Worm (Caenorhabditis elegans) whole organism, L1 larva: ENCODE results near the gene rpl-21.

Experiments used
- C16A3.4 ChIP-seq: fragments of 150-350 bp; optimal IDR thresholded peaks from 2 replicates; lab custom pipeline; 2014; ENCODE audit warnings: missing biosample characterization, missing genetic modification characterization
- aly-2 ChIP-seq: fragments of 150-350 bp; optimal IDR thresholded peaks from 2 replicates; lab custom pipeline; 2014; ENCODE audit warnings: missing biosample characterization, missing genetic modification characterization
- ceh-90 ChIP-seq: sonication (generic microtip); optimal IDR thresholded peaks from 2 replicates; lab custom pipeline; 2016; ENCODE audit warnings: missing genetic modification characterization, missing compliant biosample characterization
- dpl-1 ChIP-seq, 3 experiments: fragments of 150-350 bp in 2 of 3; sonication (generic microtip) in 1 of 3; optimal IDR thresholded peaks; 2 replicates each; lab custom pipeline; 2014 to 2017; ENCODE audit warnings: missing biosample characterization in 3 of 3, missing genetic modification characterization in 3 of 3, missing genetic modification reagents in 3 of 3
- dsc-1 ChIP-seq: sonication (generic microtip); optimal IDR thresholded peaks from 2 replicates; lab custom pipeline; 2016; ENCODE audit warnings: mild to moderate bottlenecking, missing genetic modification characterization, missing compliant biosample characterization
- efl-1 ChIP-seq, 4 experiments: fragments of 150-350 bp; optimal IDR thresholded peaks in 3 of 4; peaks in 1 of 4; 1 replicate in 1 of 4; 2 replicates in 3 of 4; lab custom pipeline; 2014; ENCODE audit warnings: missing biosample characterization in 2 of 4, missing genetic modification characterization in 2 of 4, missing genetic modification reagents in 2 of 4
- fkh-10 ChIP-seq: sonication (generic microtip); optimal IDR thresholded peaks from 2 replicates; lab custom pipeline; 2017; ENCODE audit warnings: missing biosample characterization, missing genetic modification reagents, missing genetic modification characterization
- fkh-8 ChIP-seq: sonication (generic microtip); optimal IDR thresholded peaks from 2 replicates; lab custom pipeline; 2016; ENCODE audit warnings: mild to moderate bottlenecking, missing genetic modification characterization, missing compliant biosample characterization
- fos-1 ChIP-seq: fragments of 150-350 bp; optimal IDR thresholded peaks from 2 replicates; lab custom pipeline; 2014; ENCODE audit warnings: missing biosample characterization, missing genetic modification characterization
- hlh-4 ChIP-seq: sonication (generic microtip); optimal IDR thresholded peaks from 2 replicates; lab custom pipeline; 2016; ENCODE audit warnings: mild to moderate bottlenecking, missing genetic modification characterization, missing compliant biosample characterization
- lin-13 ChIP-seq: fragments of 150-350 bp; optimal IDR thresholded peaks from 2 replicates; lab custom pipeline; 2014; ENCODE audit warnings: missing biosample characterization, missing genetic modification reagents, missing genetic modification characterization
- lin-14 ChIP-seq: fragments of 200-800 bp; sonication (Bioruptor generic); optimal IDR thresholded peaks from 2 replicates; lab custom pipeline; 2018; ENCODE audit warnings: mild to moderate bottlenecking, missing genetic modification characterization, moderate library complexity, missing compliant biosample characterization
- lin-39 ChIP-seq: fragments of 150-350 bp; optimal IDR thresholded peaks from 2 replicates; lab custom pipeline; 2014; ENCODE audit warnings: missing biosample characterization, missing genetic modification reagents, missing genetic modification characterization
- lsy-2 ChIP-seq, 2 experiments: fragments of 150-350 bp; optimal IDR thresholded peaks; 2 replicates each; lab custom pipeline; 2014; ENCODE audit warnings: missing biosample characterization in 2 of 2, missing genetic modification characterization in 2 of 2
- mab-9 ChIP-seq: fragments of 200-800 bp; sonication (Bioruptor generic); IDR thresholded peaks from 2 replicates; pipeline ENCODE4 v1.3.6; 2022; ENCODE audit warnings: missing genetic modification reagents, missing genetic modification characterization, missing compliant biosample characterization
- nhr-11 ChIP-seq: fragments of 150-350 bp; optimal IDR thresholded peaks from 2 replicates; lab custom pipeline; 2014; ENCODE audit warnings: missing biosample characterization, missing genetic modification characterization
- nhr-20 ChIP-seq: sonication (generic microtip); optimal IDR thresholded peaks from 2 replicates; lab custom pipeline; 2016; ENCODE audit warnings: mild to moderate bottlenecking, missing genetic modification characterization, missing compliant biosample characterization
- nhr-47 ChIP-seq: sonication (generic microtip); optimal IDR thresholded peaks from 2 replicates; lab custom pipeline; 2016; ENCODE audit warnings: mild to moderate bottlenecking, missing genetic modification characterization, moderate library complexity, missing compliant biosample characterization
- nhr-71 ChIP-seq: sonication (generic microtip); optimal IDR thresholded peaks from 2 replicates; lab custom pipeline; 2016; ENCODE audit warnings: mild to moderate bottlenecking, missing genetic modification characterization, moderate library complexity, missing compliant biosample characterization
- nhr-85 ChIP-seq: sonication (generic microtip); peaks from one replicate; lab custom pipeline; 2016; ENCODE audit warnings: missing genetic modification characterization, inconsistent platforms, missing compliant biosample characterization
- pax-3 ChIP-seq: fragments of 200-800 bp; sonication (Bioruptor generic); optimal IDR thresholded peaks from 2 replicates; lab custom pipeline; 2018; ENCODE audit warnings: mild to moderate bottlenecking, missing genetic modification characterization, moderate library complexity, missing compliant biosample characterization
- rnt-1 ChIP-seq: sonication (generic microtip); optimal IDR thresholded peaks from 2 replicates; lab custom pipeline; 2016; ENCODE audit warnings: mild to moderate bottlenecking, missing genetic modification characterization, moderate library complexity, missing compliant biosample characterization
- skn-1 ChIP-seq: fragments of 150-350 bp; optimal IDR thresholded peaks from 2 replicates; lab custom pipeline; 2014; ENCODE audit warnings: missing biosample characterization, missing genetic modification characterization
- snu-23 ChIP-seq: sonication (generic microtip); optimal IDR thresholded peaks from 2 replicates; lab custom pipeline; 2016; ENCODE audit warnings: missing genetic modification characterization, missing compliant biosample characterization
- sox-4 ChIP-seq: sonication (generic microtip); optimal IDR thresholded peaks from 2 replicates; lab custom pipeline; 2016; ENCODE audit warnings: missing genetic modification characterization, missing compliant biosample characterization
- sup-37 ChIP-seq: fragments of 200-800 bp; sonication (Bioruptor generic); optimal IDR thresholded peaks from 2 replicates; lab custom pipeline; 2018; ENCODE audit warnings: mild to moderate bottlenecking, missing genetic modification characterization, missing compliant biosample characterization
- swsn-7 ChIP-seq: sonication (generic microtip); optimal IDR thresholded peaks from 2 replicates; lab custom pipeline; 2016; ENCODE audit warnings: missing genetic modification characterization, missing compliant biosample characterization
- tbx-2 ChIP-seq: sonication (generic microtip); optimal IDR thresholded peaks from 2 replicates; lab custom pipeline; 2016; ENCODE audit warnings: missing genetic modification characterization, missing compliant biosample characterization
- xbp-1 ChIP-seq: sonication (generic microtip); optimal IDR thresholded peaks from 2 replicates; lab custom pipeline; 2016; ENCODE audit warnings: missing genetic modification characterization, missing compliant biosample characterization
- ztf-4 ChIP-seq: fragments of 150-350 bp; optimal IDR thresholded peaks from 2 replicates; lab custom pipeline; 2014; ENCODE audit warnings: missing biosample characterization, missing genetic modification characterization

Gene rpl-21

DNA sequence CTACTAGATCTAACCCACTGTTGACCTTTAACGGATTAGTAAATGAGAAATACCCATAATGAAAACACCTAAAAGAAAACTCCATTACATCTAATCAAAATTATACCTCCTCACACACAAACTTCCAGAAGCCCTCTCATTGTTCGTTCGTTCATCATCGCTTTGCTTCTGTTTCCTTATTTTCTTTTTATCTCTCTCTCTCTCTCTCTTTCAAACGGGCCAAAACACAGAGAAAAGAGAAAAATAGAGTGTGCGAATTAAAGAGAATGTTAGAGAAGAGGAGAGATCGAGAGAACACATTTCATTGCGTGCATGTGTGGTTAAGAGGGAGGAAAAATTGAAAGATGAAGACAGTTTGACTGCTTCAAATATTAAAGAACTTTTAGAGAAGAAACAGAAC is 5.7 kb downstream of the rpl-21 start (continued):
- TF ChIP-seq C16A3.4 (tag; lab: Kevin White, UChicago) (no peak), nhr-20 (tag; lab: Kevin White, UChicago) (peak; percentile 40), snu-23 (peak; percentile 70), xbp-1 (peak; percentile 37), fos-1 (tag; lab: Kevin White, UChicago) (peak; percentile 76), nhr-47 (tag; lab: Kevin White, UChicago) (peak; percentile 50), nhr-71 (tag; lab: Kevin White, UChicago) (peak; percentile 82), lin-39 (no peak), efl-1 (optimal IDR thresholded peaks at IDR 0.05; lab: Kevin White, UChicago) (peak; percentile 72 to 84), efl-1 (GFP tag; optimal IDR thresholded peaks at IDR 0.05 in 1 of 2; lab: Kevin White, UChicago) (peak; percentile 36 to 94), lin-13 (GFP tag; lab: Kevin White, UChicago) (peak; percentile 20), rnt-1 (peak; percentile 67), tbx-2 (peak; percentile 54), dpl-1 (GFP tag; optimal IDR thresholded peaks at IDR 0.05; lab: Kevin White, UChicago) (peak; percentile 13 to 27 (median 27)), skn-1 (peak; percentile 27)

DNA sequence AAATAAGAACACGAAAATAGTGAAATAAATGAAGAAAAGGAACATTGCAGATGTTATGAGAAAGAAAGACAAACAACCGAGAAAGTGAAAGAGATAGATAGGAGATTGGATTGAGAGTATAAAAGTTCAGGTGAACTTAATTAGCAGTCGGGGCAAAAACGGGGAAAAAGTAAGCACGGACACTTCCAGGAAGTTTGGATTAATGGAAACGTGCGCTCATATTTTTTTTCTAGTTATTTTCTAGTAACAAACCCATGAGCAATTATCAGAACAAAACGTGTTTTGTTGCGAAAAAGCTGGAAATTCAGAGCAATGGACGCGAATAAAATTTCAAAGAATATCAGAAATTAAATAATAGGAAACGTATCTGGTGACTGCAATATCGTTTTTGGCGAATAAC is 8.1 kb downstream of the rpl-21 start:
- TF ChIP-seq fkh-10 (GFP tag; lab: Kevin White, UChicago): no peak
- peak; percentile 21 for TF ChIP-seq hlh-4 (tag; lab: Kevin White, UChicago)
- TF ChIP-seq fkh-8 (tag; lab: Kevin White, UChicago): peak; percentile 89
- TF ChIP-seq nhr-20 (tag; lab: Kevin White, UChicago): peak; percentile 19
- TF ChIP-seq lsy-2 (tag; optimal IDR thresholded peaks at IDR 0.05; lab: Kevin White, UChicago): no peak
- TF ChIP-seq skn-1: no peak
- TF ChIP-seq rnt-1: no peak
- no peak for TF ChIP-seq xbp-1
- TF ChIP-seq lin-14 (GFP tag; lab: Kevin White, UChicago): peak; percentile 13
- no peak for TF ChIP-seq efl-1 (optimal IDR thresholded peaks at IDR 0.05; lab: Kevin White, UChicago)
- peak in 1 of 2 experiments; percentile 51 for TF ChIP-seq efl-1 (GFP tag; optimal IDR thresholded peaks at IDR 0.05 in 1 of 2; lab: Kevin White, UChicago)
- TF ChIP-seq ztf-4 (tag; lab: Kevin White, UChicago): peak; percentile 23
- TF ChIP-seq dsc-1 (tag; lab: Kevin White, UChicago): peak; percentile 75
- peak; percentile 26 for TF ChIP-seq pax-3 (tag; lab: Kevin White, UChicago)
- peak; percentile 81 for TF ChIP-seq nhr-71 (tag; lab: Kevin White, UChicago)
- TF ChIP-seq swsn-7: peak; percentile 2
- peak; percentile 66 for TF ChIP-seq nhr-47 (tag; lab: Kevin White, UChicago)

DNA sequence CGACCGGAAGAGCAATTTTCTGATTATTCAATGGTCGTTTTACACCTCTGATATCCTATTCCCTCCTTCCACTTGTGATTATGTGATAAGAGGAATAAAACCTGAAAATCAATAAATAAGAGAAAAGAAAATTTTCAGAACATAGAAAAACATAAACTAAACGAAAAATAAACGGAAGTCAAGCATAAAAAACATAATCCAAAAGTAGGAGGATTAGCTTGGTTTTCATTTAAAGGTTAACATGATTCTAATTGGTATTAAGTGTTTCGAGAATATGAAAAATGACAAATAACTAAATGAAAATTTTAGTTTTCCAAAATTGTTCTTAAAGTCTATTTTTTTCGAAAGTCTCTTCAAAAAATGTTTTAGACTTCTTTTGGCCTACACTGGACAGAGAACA is 8.9 kb downstream of the rpl-21 start, which contains the start of gene gei-8:
Gene gei-8, minus strand, starts transcription at position 101 of the 400 bp plus-strand sequence.
- no peak for TF ChIP-seq swsn-7
- TF ChIP-seq lin-13 (GFP tag; lab: Kevin White, UChicago): no peak
- TF ChIP-seq dsc-1 (tag; lab: Kevin White, UChicago): peak; percentile 38
- TF ChIP-seq pax-3 (tag; lab: Kevin White, UChicago): no peak

DNA sequence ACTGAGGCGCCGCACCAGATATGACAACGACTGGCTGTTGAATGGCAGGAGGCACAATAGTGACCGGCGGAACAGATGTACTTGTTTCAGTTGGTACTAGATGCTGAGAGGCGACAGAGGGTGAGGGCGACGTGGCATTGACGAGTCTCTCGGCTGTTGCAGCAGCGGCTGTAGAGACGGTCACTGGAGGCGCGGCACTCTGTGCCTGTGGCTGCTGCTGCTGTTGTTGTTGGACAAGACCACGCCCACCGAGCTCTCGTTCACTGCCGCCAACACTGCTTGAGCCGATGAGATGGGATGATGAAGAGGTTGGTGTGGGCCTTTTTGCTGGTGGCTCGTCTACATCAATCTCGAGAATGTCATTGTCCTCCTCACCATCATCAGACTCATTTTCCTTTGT is 12.9 kb downstream of the rpl-21 start:
- no peak for TF ChIP-seq nhr-85
- no peak for TF ChIP-seq nhr-71 (tag; lab: Kevin White, UChicago)
- no peak for TF ChIP-seq lin-39
- TF ChIP-seq tbx-2: no peak
- TF ChIP-seq lsy-2 (tag; optimal IDR thresholded peaks at IDR 0.05; lab: Kevin White, UChicago): no peak
- no peak for TF ChIP-seq nhr-11 (tag; lab: Kevin White, UChicago)

DNA sequence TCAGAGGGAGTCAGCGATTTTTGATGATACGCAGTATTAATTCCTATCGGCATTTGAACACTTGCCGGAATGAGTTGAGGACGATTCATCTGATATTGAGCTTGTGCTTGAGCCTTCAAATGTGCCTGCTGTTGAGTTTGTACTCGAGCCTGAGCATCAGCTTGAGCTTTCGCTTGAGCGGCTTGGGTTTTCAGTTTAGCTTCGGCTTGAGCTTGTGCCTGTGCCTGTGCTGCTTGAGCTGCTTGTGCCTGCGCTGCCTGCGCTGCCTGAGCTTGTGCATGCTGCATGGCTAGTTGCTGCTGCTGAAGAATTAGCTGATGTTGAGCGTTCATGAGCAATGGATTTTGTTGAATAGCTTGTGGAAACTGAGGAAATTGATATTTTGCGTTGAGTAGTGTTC is 14.2 kb downstream of the rpl-21 start:
- no peak for TF ChIP-seq fkh-10 (GFP tag; lab: Kevin White, UChicago)
- no peak for TF ChIP-seq ceh-90 (tag; lab: Kevin White, UChicago)
- no peak for TF ChIP-seq nhr-47 (tag; lab: Kevin White, UChicago)
- TF ChIP-seq aly-2 (tag; lab: Kevin White, UChicago): no peak
- no peak for TF ChIP-seq mab-9
- no peak for TF ChIP-seq swsn-7
- TF ChIP-seq sup-37 (GFP tag; lab: Kevin White, UChicago): no peak

DNA sequence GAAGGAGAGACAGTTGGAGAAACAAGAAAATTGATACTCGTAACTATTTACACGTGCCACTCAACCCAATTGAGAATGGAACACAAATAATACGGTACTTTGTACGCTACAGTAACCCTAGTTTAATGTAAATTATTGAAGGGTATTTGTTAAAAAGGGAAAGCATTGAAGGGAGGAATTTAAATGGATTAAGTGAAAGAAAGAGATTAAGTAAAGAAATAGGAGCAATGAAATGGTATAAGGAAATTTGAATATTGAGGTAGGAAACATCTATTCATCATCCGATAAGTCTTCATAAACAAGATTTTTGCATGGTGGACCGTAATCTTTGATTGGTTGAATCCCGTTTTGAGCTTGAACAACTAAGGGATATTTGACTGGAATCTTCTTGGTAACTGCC is 18.7 kb downstream of the rpl-21 start:
- TF ChIP-seq efl-1 (optimal IDR thresholded peaks at IDR 0.05; lab: Kevin White, UChicago) (no peak), efl-1 (GFP tag; optimal IDR thresholded peaks at IDR 0.05 in 1 of 2; lab: Kevin White, UChicago) (peak in 1 of 2 experiments; percentile 24), sox-4 (tag; lab: Kevin White, UChicago) (no peak)
